Worm (Caenorhabditis elegans) whole organism, dauer: ENCODE data around the gene sfxn-1.3.

ENCODE experiments used
- unc-62 ChIP-seq: sonication (generic microtip); optimal IDR thresholded peaks from 2 replicates; lab custom pipeline; 2017; ENCODE audit warnings: missing biosample characterization, missing genetic modification reagents, missing genetic modification characterization

sfxn-1.3 gene

ce11 chrV:15726610-15727009 is at the start of gene sfxn-1.3, which contains the start of gene irld-57:
Gene sfxn-1.3, plus strand, starts transcription at chrV:15726841.
Gene irld-57, minus strand, starts transcription at chrV:15726710.
- no peak for TF ChIP-seq unc-62 (GFP tag; lab: Kevin White, UChicago)

- no peak for TF ChIP-seq unc-62 (GFP tag; lab: Kevin White, UChicago)
These were observed 49.4 kb upstream of the sfxn-1.3 start, which contains the start of gene nhr-52 for ce11 chrV:15677222-15677621. Gene nhr-52, plus strand, starts transcription at chrV:15677522.

ce11 chrV:15685599-15685998 is 41.0 kb upstream of the sfxn-1.3 start, which contains the start of gene nhr-196:
Gene nhr-196, plus strand, starts transcription at chrV:15685716.
- no peak for TF ChIP-seq unc-62 (GFP tag; lab: Kevin White, UChicago)

ce11 chrV:15687660-15688059 is 39.0 kb upstream of the sfxn-1.3 start, which contains the start of gene nhr-197:
Gene nhr-197, plus strand, starts transcription at chrV:15687960.
- TF ChIP-seq unc-62 (GFP tag; lab: Kevin White, UChicago) = no peak

ce11 chrV:15689952-15690351 is 36.7 kb upstream of the sfxn-1.3 start, which contains the start of gene nhr-268:
Gene nhr-268, plus strand, starts transcription at chrV:15690252.
- TF ChIP-seq unc-62 (GFP tag; lab: Kevin White, UChicago) = no peak

ce11 chrV:15693682-15694081 is 33.0 kb upstream of the sfxn-1.3 start, which contains the start of gene nhr-198:
Gene nhr-198, plus strand, starts transcription at chrV:15693994.
- TF ChIP-seq unc-62 (GFP tag; lab: Kevin White, UChicago) = no peak

- TF ChIP-seq unc-62 (GFP tag; lab: Kevin White, UChicago) = no peak
These were observed 28.5 kb upstream of the sfxn-1.3 start, which contains the start of gene srx-29 for ce11 chrV:15698099-15698498. Gene srx-29, minus strand, starts transcription at chrV:15698199.

ce11 chrV:15699799-15700198 is 26.8 kb upstream of the sfxn-1.3 start, which contains the start of gene nhr-199:
Gene nhr-199, minus strand, starts transcription at chrV:15699899.
- no peak for TF ChIP-seq unc-62 (GFP tag; lab: Kevin White, UChicago)

ce11 chrV:15702263-15702662 is 24.4 kb upstream of the sfxn-1.3 start, which contains the start of gene nhr-53:
Gene nhr-53, minus strand, starts transcription at chrV:15702363.
- TF ChIP-seq unc-62 (GFP tag; lab: Kevin White, UChicago) = no peak

- TF ChIP-seq unc-62 (GFP tag; lab: Kevin White, UChicago) = no peak
These were observed 21.9 kb upstream of the sfxn-1.3 start, which contains the start of gene twk-34 for ce11 chrV:15704745-15705144. Gene twk-34, plus strand, starts transcription at chrV:15704960.

- TF ChIP-seq unc-62 (GFP tag; lab: Kevin White, UChicago) = no peak
These were observed 18.7 kb upstream of the sfxn-1.3 start for ce11 chrV:15707982-15708381.

- TF ChIP-seq unc-62 (GFP tag; lab: Kevin White, UChicago) = no peak
These were observed 16.2 kb upstream of the sfxn-1.3 start, which contains the start of gene Y6E2A.1 for ce11 chrV:15710401-15710800. Gene Y6E2A.1, minus strand, starts transcription at chrV:15710501.

- TF ChIP-seq unc-62 (GFP tag; lab: Kevin White, UChicago) = no peak
These were observed 14.7 kb upstream of the sfxn-1.3 start, which contains the start of gene str-101 for ce11 chrV:15711898-15712297. Gene str-101, minus strand, starts transcription at chrV:15711998.

- no peak for TF ChIP-seq unc-62 (GFP tag; lab: Kevin White, UChicago)
These were observed 14.3 kb upstream of the sfxn-1.3 start for ce11 chrV:15712385-15712784.

ce11 chrV:15715636-15716035 is 11.0 kb upstream of the sfxn-1.3 start:
- TF ChIP-seq unc-62 (GFP tag; lab: Kevin White, UChicago) = no peak

- TF ChIP-seq unc-62 (GFP tag; lab: Kevin White, UChicago) = no peak
These were observed 10.0 kb upstream of the sfxn-1.3 start, which contains the start of gene Y6E2A.4 for ce11 chrV:15716679-15717078. Gene Y6E2A.4, minus strand, starts transcription at chrV:15716779.

- TF ChIP-seq unc-62 (GFP tag; lab: Kevin White, UChicago) = no peak
These were observed 8.1 kb upstream of the sfxn-1.3 start, which contains the start of gene Y6E2A.5 for ce11 chrV:15718562-15718961. Gene Y6E2A.5, minus strand, starts transcription at chrV:15718662.
